Fruit fly (Drosophila melanogaster) whole organism, embryonic: ENCODE measurements around the gene CG8135.

Experiments
- CG10147 ChIP-seq: fragments of 200-800 bp; sonication (Bioruptor generic); optimal IDR thresholded peaks from 2 replicates; lab custom pipeline; 2019; ENCODE audit warnings: missing biosample characterization, mild to moderate bottlenecking, missing genetic modification characterization, moderate library complexity
- CG1024 ChIP-seq: fragments of 200-800 bp; sonication (Bioruptor generic); IDR thresholded peaks from 2 replicates; pipeline ENCODE4 v1.3.6; 2022; ENCODE audit warnings: missing biosample characterization, missing genetic modification characterization
- CG10543 ChIP-seq: fragments of 200-800 bp; sonication (Bioruptor generic); optimal IDR thresholded peaks from 3 replicates; lab custom pipeline; 2017; ENCODE audit warnings: missing biosample characterization, mild to moderate bottlenecking, missing genetic modification characterization, moderate library complexity
- CG10959 ChIP-seq: fragments of 200-800 bp; sonication (Bioruptor generic); IDR thresholded peaks from 2 replicates; pipeline ENCODE4 v1.3.6; 2022; ENCODE audit warnings: missing biosample characterization, missing genetic modification characterization
- CG11504 ChIP-seq: fragments of 200-800 bp; sonication (Bioruptor generic); optimal IDR thresholded peaks from 3 replicates; lab custom pipeline; 2019; ENCODE audit warnings: missing biosample characterization, mild to moderate bottlenecking, missing genetic modification characterization, moderate library complexity
- CG14860 ChIP-seq: fragments of 200-800 bp; sonication (Bioruptor generic); IDR thresholded peaks from 3 replicates; pipeline ENCODE4 v1.3.6; 2022; ENCODE audit warnings: missing biosample characterization, missing genetic modification characterization; ENCODE audit not compliant: partially characterized antibody
- CG16813 ChIP-seq: fragments of 200-800 bp; sonication (Bioruptor generic); IDR thresholded peaks from 3 replicates; pipeline ENCODE4 v1.3.6; 2022; ENCODE audit warnings: missing biosample characterization, missing genetic modification characterization; ENCODE audit not compliant: partially characterized antibody
- CG17912 ChIP-seq: fragments of 200-800 bp; sonication (Bioruptor generic); optimal IDR thresholded peaks from 2 replicates; lab custom pipeline; 2018; ENCODE audit warnings: missing biosample characterization, mild to moderate bottlenecking, missing genetic modification characterization
- CG18764 ChIP-seq: fragments of 200-800 bp; sonication (Bioruptor generic); optimal IDR thresholded peaks from 3 replicates; lab custom pipeline; 2016; ENCODE audit warnings: missing biosample characterization, missing genetic modification characterization
- CG32772 ChIP-seq: fragments of 200-800 bp; sonication (Bioruptor generic); IDR thresholded peaks from 2 replicates; pipeline ENCODE4 v1.3.6; 2022; ENCODE audit warnings: missing biosample characterization, missing genetic modification characterization
- CG34224 ChIP-seq: fragments of 200-800 bp; sonication (Bioruptor generic); IDR thresholded peaks from 3 replicates; pipeline ENCODE4 v1.3.6; 2022; ENCODE audit warnings: missing biosample characterization, missing genetic modification characterization; ENCODE audit not compliant: partially characterized antibody
- CG34376 ChIP-seq: fragments of 200-800 bp; sonication (Bioruptor generic); optimal IDR thresholded peaks from 2 replicates; lab custom pipeline; 2018; ENCODE audit warnings: missing biosample characterization, mild to moderate bottlenecking, missing genetic modification characterization
- CG4328 ChIP-seq: fragments of 200-800 bp; sonication (Bioruptor generic); optimal IDR thresholded peaks from 3 replicates; lab custom pipeline; 2017; ENCODE audit warnings: missing biosample characterization, missing genetic modification reagents, missing genetic modification characterization
- CG4404 ChIP-seq: fragments of 200-800 bp; sonication (Bioruptor generic); IDR thresholded peaks from 2 replicates; pipeline ENCODE4 v1.3.6; 2022; ENCODE audit warnings: missing biosample characterization, missing genetic modification characterization
- CG4730 ChIP-seq: fragments of 200-800 bp; sonication (Bioruptor generic); IDR thresholded peaks from 2 replicates; pipeline ENCODE4 v1.3.6; 2022; ENCODE audit warnings: missing biosample characterization, missing genetic modification characterization
- CG6683 ChIP-seq: fragments of 200-800 bp; sonication (Bioruptor generic); optimal IDR thresholded peaks from 2 replicates; lab custom pipeline; 2017; ENCODE audit warnings: missing biosample characterization, mild to moderate bottlenecking, missing genetic modification characterization, missing genetic modification reagents
- CG6765 ChIP-seq: fragments of 200-800 bp; sonication (Bioruptor generic); optimal IDR thresholded peaks from 3 replicates; lab custom pipeline; 2017; ENCODE audit warnings: missing biosample characterization, mild to moderate bottlenecking, missing genetic modification characterization
- Dfd ChIP-seq, 2 experiments: fragments of >200 bp; optimal IDR thresholded peaks; 2 replicates each; lab custom pipeline; 2017; ENCODE audit warnings: missing biosample characterization in 2 of 2, missing genetic modification characterization in 2 of 2
- Hr78 ChIP-seq, 2 experiments: fragments of 200-800 bp in 1 of 2; fragments of >200 bp in 1 of 2; sonication (Bioruptor generic) in 1 of 2; optimal IDR thresholded peaks; 2 replicates each; lab custom pipeline; 2017 to 2019; ENCODE audit warnings: missing biosample characterization in 2 of 2, missing genetic modification characterization in 2 of 2, mild to moderate bottlenecking in 1 of 2, moderate library complexity in 1 of 2
- NK7.1 ChIP-seq: fragments of 200-800 bp; sonication (Bioruptor generic); optimal IDR thresholded peaks from 3 replicates; lab custom pipeline; 2016; ENCODE audit warnings: missing biosample characterization, missing genetic modification characterization
- Oli ChIP-seq: fragments of 200-800 bp; sonication (Bioruptor generic); optimal IDR thresholded peaks from 2 replicates; lab custom pipeline; 2018; ENCODE audit warnings: missing biosample characterization, mild to moderate bottlenecking, missing genetic modification characterization, moderate library complexity
- Pdp1 ChIP-seq, 2 experiments: fragments of 200-800 bp; sonication (Bioruptor generic); optimal IDR thresholded peaks; 3 replicates each; lab custom pipeline; 2016; ENCODE audit warnings: missing biosample characterization in 2 of 2, missing genetic modification characterization in 2 of 2, mild to moderate bottlenecking in 1 of 2, moderate library complexity in 1 of 2
- Taf1 ChIP-seq: fragments of 200-800 bp; sonication (Bioruptor generic); IDR thresholded peaks from 2 replicates; pipeline ENCODE4 v1.3.6; 2022; ENCODE audit warnings: missing biosample characterization, missing genetic modification characterization
- Trl ChIP-seq, 3 experiments: fragments of >200 bp in 2 of 3; fragments of 200-800 bp in 1 of 3; sonication (Bioruptor generic) in 1 of 3; optimal IDR thresholded peaks; 2 replicates in 1 of 3; 3 replicates in 2 of 3; lab custom pipeline; 2016 to 2017; ENCODE audit warnings: missing biosample characterization in 1 of 3, missing genetic modification characterization in 1 of 3
- bsh ChIP-seq, 2 experiments: fragments of 200-800 bp; sonication (Bioruptor generic); optimal IDR thresholded peaks; 2 replicates each; lab custom pipeline; 2017 to 2018; ENCODE audit warnings: mild to moderate bottlenecking in 2 of 2, missing biosample characterization in 2 of 2, missing genetic modification characterization in 2 of 2, moderate library complexity in 1 of 2
- cg ChIP-seq: fragments of 200-800 bp; sonication (Bioruptor generic); optimal IDR thresholded peaks from 3 replicates; lab custom pipeline; 2019; ENCODE audit warnings: missing biosample characterization, mild to moderate bottlenecking, missing genetic modification characterization, moderate library complexity
- chinmo ChIP-seq: fragments of 200-800 bp; sonication (Bioruptor generic); IDR thresholded peaks from 4 replicates; pipeline ENCODE4 v1.3.6; 2022; ENCODE audit warnings: missing biosample characterization, missing genetic modification characterization; ENCODE audit not compliant: partially characterized antibody
- chn ChIP-seq: fragments of 200-800 bp; sonication (Bioruptor generic); optimal IDR thresholded peaks from 2 replicates; lab custom pipeline; 2016; ENCODE audit warnings: missing biosample characterization, missing genetic modification characterization
- eve ChIP-seq, 2 experiments: fragments of >200 bp; optimal IDR thresholded peaks; 2 replicates each; lab custom pipeline; 2017; ENCODE audit warnings: missing biosample characterization in 2 of 2, missing genetic modification characterization in 2 of 2
- fd102C ChIP-seq: fragments of 200-800 bp; sonication (Bioruptor generic); optimal IDR thresholded peaks from 2 replicates; lab custom pipeline; 2018; ENCODE audit warnings: missing biosample characterization, mild to moderate bottlenecking, missing genetic modification characterization, moderate library complexity
- ftz-f1 ChIP-seq: fragments of 200-800 bp; sonication (Bioruptor generic); optimal IDR thresholded peaks from 2 replicates; lab custom pipeline; 2016; ENCODE audit warnings: missing biosample characterization, missing genetic modification characterization
- hkb ChIP-seq, 2 experiments: fragments of 200-800 bp in 1 of 2; fragments of >200 bp in 1 of 2; sonication (Bioruptor generic) in 1 of 2; IDR thresholded peaks in 1 of 2; optimal IDR thresholded peaks in 1 of 2; 2 replicates each; pipeline versions ENCODE4 v1.3.6 to Lab custom; 2017 to 2022; ENCODE audit warnings: missing biosample characterization in 1 of 2, missing genetic modification characterization in 1 of 2
- pzg ChIP-seq: fragments of 200-800 bp; sonication (Bioruptor generic); optimal IDR thresholded peaks from 3 replicates; lab custom pipeline; 2018; ENCODE audit warnings: missing biosample characterization, mild to moderate bottlenecking, missing genetic modification characterization, moderate library complexity
- schlank ChIP-seq: fragments of 200-800 bp; sonication (Bioruptor generic); optimal IDR thresholded peaks from 2 replicates; lab custom pipeline; 2018; ENCODE audit warnings: missing biosample characterization, mild to moderate bottlenecking, missing genetic modification characterization
- sd ChIP-seq: fragments of 200-800 bp; sonication (Bioruptor generic); optimal IDR thresholded peaks from 3 replicates; lab custom pipeline; 2018; ENCODE audit warnings: missing biosample characterization, mild to moderate bottlenecking, missing genetic modification characterization, moderate library complexity
- sisA ChIP-seq: fragments of 200-800 bp; sonication (Bioruptor generic); IDR thresholded peaks from 2 replicates; pipeline ENCODE4 v1.3.6; 2022; ENCODE audit warnings: missing biosample characterization, missing genetic modification characterization
- sob ChIP-seq: fragments of 200-800 bp; sonication (Bioruptor generic); IDR thresholded peaks from 2 replicates; pipeline ENCODE4 v1.3.6; 2022; ENCODE audit warnings: missing biosample characterization, missing genetic modification characterization
- sqz ChIP-seq: fragments of 200-800 bp; sonication (Bioruptor generic); optimal IDR thresholded peaks from 3 replicates; lab custom pipeline; 2018; ENCODE audit warnings: missing biosample characterization, mild to moderate bottlenecking, missing genetic modification characterization
- sr ChIP-seq: fragments of 200-800 bp; sonication (Bioruptor generic); IDR thresholded peaks from 3 replicates; pipeline ENCODE4 v1.3.6; 2022; ENCODE audit warnings: missing biosample characterization, missing genetic modification characterization
- tin ChIP-seq: fragments of 200-800 bp; sonication (Bioruptor generic); optimal IDR thresholded peaks from 3 replicates; lab custom pipeline; 2016; ENCODE audit warnings: missing biosample characterization, missing genetic modification characterization
- tx ChIP-seq: fragments of 200-800 bp; sonication (Bioruptor generic); optimal IDR thresholded peaks from 2 replicates; lab custom pipeline; 2016; ENCODE audit warnings: missing biosample characterization, missing genetic modification characterization
- wor ChIP-seq: fragments of 200-800 bp; sonication (Bioruptor generic); IDR thresholded peaks from 2 replicates; pipeline ENCODE4 v1.3.6; 2022; ENCODE audit warnings: missing biosample characterization, missing genetic modification characterization
- z ChIP-seq: fragments of 200-800 bp; sonication (Bioruptor generic); IDR thresholded peaks from 3 replicates; pipeline ENCODE4 v1.3.6; 2022; ENCODE audit warnings: missing biosample characterization, missing genetic modification characterization
- zfh1 ChIP-seq: fragments of 200-800 bp; sonication (Bioruptor generic); IDR thresholded peaks from 3 replicates; pipeline ENCODE4 v1.3.6; 2022; ENCODE audit warnings: missing biosample characterization, missing genetic modification characterization

CG8135 gene

DNA sequence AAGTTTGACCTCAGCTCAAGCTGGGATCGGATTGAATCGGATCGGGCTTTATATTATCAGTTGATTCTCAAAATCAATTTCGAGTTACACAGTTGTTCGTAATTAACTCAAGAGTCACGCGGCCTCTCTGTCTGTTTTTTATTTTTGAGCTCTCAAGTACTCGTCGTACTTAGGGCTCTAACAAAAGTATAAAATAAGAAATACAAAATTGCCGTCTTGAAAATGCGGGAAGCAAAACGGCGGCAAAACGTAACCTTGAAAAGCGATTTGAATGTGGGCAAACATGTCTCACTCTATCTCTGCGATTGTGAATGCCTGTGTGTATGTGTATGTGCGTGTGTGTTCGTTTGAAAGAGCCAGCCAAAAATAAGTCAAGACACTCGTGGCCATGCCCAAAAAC lies 33.4 kb downstream of the CG8135 start (continued):
- TF ChIP-seq chinmo (GFP tag; lab: Robert Waterston, UW): peak; percentile 76; the same call in 3 of the 4 replicates
- TF ChIP-seq CG34376 (GFP tag; lab: Kevin White, UChicago): peak; percentile 75
- TF ChIP-seq Hr78 (GFP tag; optimal IDR thresholded peaks at IDR 0.05; lab: Kevin White, UChicago): peak in 1 of 2 experiments; percentile 24
- no peak for TF ChIP-seq CG10959 (GFP tag; lab: Robert Waterston, UW)
- no peak for TF ChIP-seq tin (GFP tag; lab: Kevin White, UChicago)
- TF ChIP-seq CG10543 (GFP tag; lab: Kevin White, UChicago): peak; percentile 52
- TF ChIP-seq ftz-f1: peak; percentile 83
- TF ChIP-seq pzg (GFP tag; lab: Kevin White, UChicago): no peak
- TF ChIP-seq CG4328 (GFP tag; lab: Kevin White, UChicago): no peak
- no peak for TF ChIP-seq hkb (optimal IDR thresholded peaks at IDR 0.05; lab: Kevin White, UChicago)
- 0 out of 2 replicates have a peak, but pooled peaks have one; percentile 19 for TF ChIP-seq hkb (GFP tag; IDR thresholded peaks at IDR 0.05; lab: Robert Waterston, UW)
- peak; percentile 51; the same call in 1 of the 3 replicates for TF ChIP-seq z (GFP tag; lab: Robert Waterston, UW)
- TF ChIP-seq NK7.1 (GFP tag; lab: Kevin White, UChicago): no peak
- peak in 1 of 2 experiments; percentile 25 for TF ChIP-seq Trl (optimal IDR thresholded peaks at IDR 0.05; lab: Kevin White, UChicago)
- no peak for TF ChIP-seq Trl (GFP tag; optimal IDR thresholded peaks at IDR 0.05; lab: Kevin White, UChicago)

DNA sequence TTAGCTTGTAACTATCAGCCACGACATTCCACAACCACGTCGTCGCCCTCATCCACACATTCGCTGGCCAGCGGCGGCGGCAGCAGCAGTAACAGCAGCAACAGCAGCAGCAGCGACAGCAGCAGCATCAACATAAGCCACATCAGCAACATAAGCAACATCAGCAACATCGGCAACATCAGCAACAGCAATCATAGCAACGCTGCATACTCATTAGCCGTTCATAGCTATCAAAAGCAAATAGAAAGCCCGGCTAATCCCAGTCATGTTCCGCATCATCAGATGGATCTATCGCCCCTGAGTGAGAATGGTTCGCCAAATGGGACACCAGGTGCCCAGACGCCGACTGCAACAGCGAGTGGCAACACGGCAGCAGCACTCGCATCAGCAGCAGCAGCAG lies 36.9 kb downstream of the CG8135 start:
- TF ChIP-seq Dfd (GFP tag; optimal IDR thresholded peaks at IDR 0.05; lab: Kevin White, UChicago) (peak in 1 of 2 experiments; percentile 46), CG4730 (GFP tag; lab: Robert Waterston, UW) (0 out of 2 replicates have a peak, but pooled peaks have one; percentile 11), sr (GFP tag; lab: Robert Waterston, UW) (0 out of 3 replicates have a peak, but pooled peaks have one; percentile 10), CG4404 (GFP tag; lab: Robert Waterston, UW) (no peak), CG11504 (tag; lab: Kevin White, UChicago) (peak; percentile 71), zfh1 (GFP tag; lab: Robert Waterston, UW) (no peak)

DNA sequence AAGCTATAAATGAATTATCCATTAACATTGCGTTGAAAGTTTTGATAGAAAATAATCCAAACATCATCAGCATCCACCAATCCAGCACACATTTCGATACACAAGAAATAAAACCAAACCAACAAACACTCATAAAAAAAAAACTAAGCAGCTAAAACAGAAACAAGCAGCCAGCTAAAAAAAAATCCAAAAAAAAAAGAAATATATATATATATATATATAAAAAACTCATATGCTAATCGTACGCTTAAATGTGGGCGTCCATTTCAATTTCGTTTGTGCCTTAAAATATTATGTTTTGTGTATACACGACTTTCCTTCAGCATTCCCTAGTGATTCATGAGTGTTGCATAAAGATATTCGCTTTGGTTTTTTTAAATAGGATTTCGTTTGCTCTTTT lies 37.8 kb downstream of the CG8135 start:
- TF ChIP-seq CG18764 (GFP tag; lab: Kevin White, UChicago) (no peak), CG10147 (GFP tag; lab: Kevin White, UChicago) (no peak), chn (GFP tag; lab: Kevin White, UChicago) (no peak), sr (GFP tag; lab: Robert Waterston, UW) (peak; percentile 61; the same call in 1 of the 3 replicates), CG17912 (GFP tag; lab: Kevin White, UChicago) (no peak), eve (GFP tag; optimal IDR thresholded peaks at IDR 0.05; lab: Kevin White, UChicago) (peak in 1 of 2 experiments; percentile 71), fd102C (GFP tag; lab: Kevin White, UChicago) (no peak), chinmo (GFP tag; lab: Robert Waterston, UW) (0 out of 4 replicates have a peak, but pooled peaks have one; percentile 20), bsh (GFP tag; optimal IDR thresholded peaks at IDR 0.05; lab: Kevin White, UChicago) (no peak), sqz (GFP tag; lab: Kevin White, UChicago) (peak; percentile 32), CG6683 (GFP tag; lab: Kevin White, UChicago) (no peak), Pdp1 (GFP tag; optimal IDR thresholded peaks at IDR 0.05; lab: Kevin White, UChicago) (peak in 1 of 2 experiments; percentile 75), CG32772 (0 out of 2 replicates have a peak, but pooled peaks have one; percentile 12), tx (GFP tag; lab: Kevin White, UChicago) (no peak), wor (no peak), CG34224 (GFP tag; lab: Robert Waterston, UW) (no peak), cg (GFP tag; lab: Kevin White, UChicago) (no peak), sd (peak; percentile 23), CG14860 (GFP tag; lab: Robert Waterston, UW) (no peak), schlank (tag; lab: Kevin White, UChicago) (no peak), Taf1 (GFP tag; lab: Robert Waterston, UW) (no peak), CG1024 (GFP tag; lab: Robert Waterston, UW) (no peak), CG16813 (no peak), CG6765 (GFP tag; lab: Kevin White, UChicago) (no peak), Oli (tag; lab: Kevin White, UChicago) (no peak), sob (GFP tag; lab: Robert Waterston, UW) (no peak), sisA (GFP tag; lab: Robert Waterston, UW) (no peak)
- TF ChIP-seq, all 482 proteins: peak for 7
